Fruit fly (Drosophila melanogaster) whole organism, pupa: ENCODE results near the gene Lectin-galC1.

Experiments
- CG10348 ChIP-seq: fragments of 200-800 bp; sonication (Bioruptor generic); IDR thresholded peaks from 2 replicates; pipeline ENCODE4 v1.3.6; 2022; ENCODE audit warnings: missing biosample characterization, missing genetic modification characterization
- CG12605 ChIP-seq: fragments of 200-800 bp; sonication (Bioruptor generic); IDR thresholded peaks from 2 replicates; pipeline ENCODE4 v1.3.6; 2022; ENCODE audit warnings: missing biosample characterization, missing genetic modification characterization
- CG13204 ChIP-seq: fragments of 200-800 bp; sonication (Bioruptor generic); optimal IDR thresholded peaks from 2 replicates; lab custom pipeline; 2018; ENCODE audit warnings: missing biosample characterization, mild to moderate bottlenecking, missing genetic modification characterization, moderate library complexity
- CG14655 ChIP-seq: fragments of 200-800 bp; sonication (Bioruptor generic); optimal IDR thresholded peaks from 3 replicates; lab custom pipeline; 2017; ENCODE audit warnings: mild to moderate bottlenecking, missing biosample characterization, missing genetic modification reagents, missing genetic modification characterization
- CG15710 ChIP-seq: fragments of 200-800 bp; sonication (Bioruptor generic); optimal IDR thresholded peaks from 2 replicates; lab custom pipeline; 2018; ENCODE audit warnings: missing biosample characterization, mild to moderate bottlenecking, missing genetic modification characterization, moderate library complexity
- CG17806 ChIP-seq: fragments of 200-800 bp; sonication (Bioruptor generic); optimal IDR thresholded peaks from 2 replicates; lab custom pipeline; 2018; ENCODE audit warnings: missing biosample characterization, mild to moderate bottlenecking, missing genetic modification characterization, moderate library complexity
- CG32121 ChIP-seq: fragments of 200-800 bp; sonication (Bioruptor generic); IDR thresholded peaks from 2 replicates; pipeline ENCODE4 v1.3.6; 2022; ENCODE audit warnings: missing biosample characterization, missing genetic modification characterization
- CG34367 ChIP-seq: fragments of 200-800 bp; sonication (Bioruptor generic); optimal IDR thresholded peaks from 2 replicates; lab custom pipeline; 2018; ENCODE audit warnings: missing biosample characterization, mild to moderate bottlenecking, missing genetic modification characterization
- CG4496 ChIP-seq: fragments of 200-800 bp; sonication (Bioruptor generic); IDR thresholded peaks from 3 replicates; pipeline ENCODE4 v1.3.6; 2022; ENCODE audit warnings: missing biosample characterization, missing genetic modification characterization
- CG8159 ChIP-seq: fragments of 200-800 bp; sonication (Bioruptor generic); optimal IDR thresholded peaks from 3 replicates; lab custom pipeline; 2018; ENCODE audit warnings: missing biosample characterization, mild to moderate bottlenecking, missing genetic modification characterization, moderate library complexity
- CG8301 ChIP-seq: fragments of 200-800 bp; sonication (Bioruptor generic); optimal IDR thresholded peaks from 2 replicates; lab custom pipeline; 2018; ENCODE audit warnings: missing biosample characterization, mild to moderate bottlenecking, missing genetic modification characterization
- CG9948 ChIP-seq: fragments of 200-800 bp; sonication (Bioruptor generic); optimal IDR thresholded peaks from 2 replicates; lab custom pipeline; 2018; ENCODE audit warnings: missing biosample characterization, mild to moderate bottlenecking, missing genetic modification characterization, moderate library complexity
- D1 ChIP-seq: fragments of 200-800 bp; sonication (Bioruptor generic); optimal IDR thresholded peaks from 2 replicates; lab custom pipeline; 2018; ENCODE audit warnings: missing biosample characterization, mild to moderate bottlenecking, missing genetic modification characterization, moderate library complexity
- EcR ChIP-seq: fragments of 200-800 bp; sonication (Bioruptor generic); optimal IDR thresholded peaks from 3 replicates; lab custom pipeline; 2019; ENCODE audit warnings: missing biosample characterization, missing genetic modification characterization, mild to moderate bottlenecking, moderate library complexity, missing genetic modification reagents
- Ets98B ChIP-seq: fragments of 200-800 bp; sonication (Bioruptor generic); IDR thresholded peaks from 2 replicates; pipeline ENCODE4 v1.3.6; 2022; ENCODE audit warnings: missing biosample characterization, missing genetic modification characterization
- Pif1A ChIP-seq: fragments of 200-800 bp; sonication (Bioruptor generic); optimal IDR thresholded peaks from 3 replicates; lab custom pipeline; 2016; ENCODE audit warnings: missing biosample characterization, missing genetic modification characterization
- Pif1B ChIP-seq: fragments of 200-800 bp; sonication (Bioruptor generic); optimal IDR thresholded peaks from 3 replicates; lab custom pipeline; 2016; ENCODE audit warnings: missing biosample characterization, missing genetic modification characterization
- Snoo ChIP-seq: fragments of 200-800 bp; sonication (Bioruptor generic); optimal IDR thresholded peaks from 3 replicates; lab custom pipeline; 2017; ENCODE audit warnings: missing biosample characterization, mild to moderate bottlenecking, missing genetic modification characterization, inconsistent platforms
- fd96Ca ChIP-seq: fragments of 200-800 bp; sonication (Bioruptor generic); IDR thresholded peaks from 3 replicates; pipeline ENCODE4 v1.3.6; 2022; ENCODE audit warnings: missing biosample characterization, missing genetic modification characterization
- gl ChIP-seq: fragments of 200-800 bp; sonication (Bioruptor generic); optimal IDR thresholded peaks from 2 replicates; lab custom pipeline; 2018; ENCODE audit warnings: missing biosample characterization, mild to moderate bottlenecking, missing genetic modification characterization
- rn ChIP-seq: fragments of 200-800 bp; sonication (Bioruptor generic); IDR thresholded peaks from 2 replicates; pipeline ENCODE4 v1.3.6; 2022; ENCODE audit warnings: missing biosample characterization, missing genetic modification characterization

Lectin-galC1 gene

dm6 chr2L:19421573-19421972 lies 4.3 kb downstream of the Lectin-galC1 start:
- TF ChIP-seq CG12605 (GFP tag; lab: Robert Waterston, UW) (no peak), CG34367 (tag; lab: Kevin White, UChicago) (no peak), Pif1A (GFP tag; lab: Kevin White, UChicago) (no peak), CG17806 (tag; lab: Kevin White, UChicago) (no peak), CG4496 (no peak), Ets98B (GFP tag; lab: Robert Waterston, UW) (no peak), gl (no peak), Snoo (tag; lab: Kevin White, UChicago) (no peak), CG9948 (tag; lab: Kevin White, UChicago) (no peak), rn (no peak)

- TF ChIP-seq CG32121 (GFP tag; lab: Robert Waterston, UW) (no peak), fd96Ca (GFP tag; lab: Robert Waterston, UW) (no peak), CG8301 (no peak)
Measured at dm6 chr2L:19422642-19423041, 5.4 kb downstream of the Lectin-galC1 start.

DNA sequence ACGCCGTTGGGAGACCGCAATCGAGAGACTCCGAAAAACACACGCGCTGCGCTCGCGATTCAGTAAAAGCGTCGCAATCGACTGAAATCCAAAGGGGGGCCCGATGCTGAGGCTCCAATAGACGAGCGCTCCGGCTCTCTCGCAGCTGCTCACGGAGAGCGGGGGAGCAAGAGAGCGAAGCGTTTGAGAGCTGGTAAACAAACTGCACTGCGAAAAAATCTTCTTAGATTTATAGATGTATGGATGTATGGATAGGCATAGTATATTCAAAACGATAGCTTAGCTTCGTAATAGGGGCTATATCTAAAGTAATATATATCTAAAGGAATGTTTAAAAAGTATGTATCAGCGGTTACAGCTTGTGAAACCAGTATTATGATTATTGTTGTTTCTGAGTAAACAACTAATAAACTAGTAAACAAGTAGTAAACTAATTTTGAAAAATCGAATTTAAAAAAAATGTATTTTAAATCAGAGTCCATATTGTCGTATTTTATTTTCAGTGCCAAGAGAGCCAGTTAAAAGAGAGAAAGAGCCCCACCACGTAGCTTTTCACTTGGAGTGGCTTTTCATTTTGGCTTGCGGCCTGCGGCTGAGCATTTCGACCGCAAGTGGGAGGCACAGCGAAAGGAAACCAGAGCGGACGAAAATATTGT lies 6.3 kb downstream of the Lectin-galC1 start, which contains the start of the genes Alp12 and CG13085:
TSS of gene Alp12 (plus strand) at position 584 of the 656 bp plus-strand sequence.
TSS of gene CG13085 (plus strand) at position 584 of the 656 bp plus-strand sequence.
- TF ChIP-seq Pif1B (GFP tag; lab: Kevin White, UChicago) (peak; percentile 95), CG12605 (GFP tag; lab: Robert Waterston, UW) (peak; percentile 87), rn (peak; percentile 91), CG4496 (peak; percentile 96), CG13204 (GFP tag; lab: Kevin White, UChicago) (peak; percentile 74), CG32121 (GFP tag; lab: Robert Waterston, UW) (peak; percentile 97), CG14655 (GFP tag; lab: Kevin White, UChicago) (peak; percentile 100), CG15710 (peak; percentile 94), D1 (peak; percentile 89), fd96Ca (GFP tag; lab: Robert Waterston, UW) (peak; percentile 79), CG8301 (peak; percentile 99), Ets98B (GFP tag; lab: Robert Waterston, UW) (peak; percentile 95), CG8159 (tag; lab: Kevin White, UChicago) (peak; percentile 95), EcR (GFP tag; lab: Kevin White, UChicago) (peak; percentile 18), CG34367 (tag; lab: Kevin White, UChicago) (peak; percentile 93), CG9948 (tag; lab: Kevin White, UChicago) (peak; percentile 97), CG17806 (tag; lab: Kevin White, UChicago) (peak; percentile 93), Snoo (tag; lab: Kevin White, UChicago) (peak; percentile 93), Pif1A (GFP tag; lab: Kevin White, UChicago) (peak; percentile 96), gl (peak; percentile 75), CG10348 (GFP tag; lab: Robert Waterston, UW) (peak; percentile 92)
- TF ChIP-seq, all 21 proteins: peak for 21

- TF ChIP-seq gl (no peak), rn (no peak), CG14655 (GFP tag; lab: Kevin White, UChicago) (no peak), CG32121 (GFP tag; lab: Robert Waterston, UW) (no peak), fd96Ca (GFP tag; lab: Robert Waterston, UW) (0 out of 3 replicates have a peak, but pooled peaks have one; percentile 57), CG15710 (no peak), EcR (GFP tag; lab: Kevin White, UChicago) (peak; percentile 41), CG8301 (peak; percentile 19), CG12605 (GFP tag; lab: Robert Waterston, UW) (no peak), CG8159 (tag; lab: Kevin White, UChicago) (no peak), CG34367 (tag; lab: Kevin White, UChicago) (no peak), CG9948 (tag; lab: Kevin White, UChicago) (no peak), Pif1B (GFP tag; lab: Kevin White, UChicago) (no peak), CG10348 (GFP tag; lab: Robert Waterston, UW) (no peak), Pif1A (GFP tag; lab: Kevin White, UChicago) (no peak), CG17806 (tag; lab: Kevin White, UChicago) (no peak), CG4496 (no peak), Snoo (tag; lab: Kevin White, UChicago) (no peak)
- TF ChIP-seq, all 21 proteins: peak for 3
Measured at dm6 chr2L:19424307-19424902, 7.2 kb downstream of the Lectin-galC1 start.

DNA sequence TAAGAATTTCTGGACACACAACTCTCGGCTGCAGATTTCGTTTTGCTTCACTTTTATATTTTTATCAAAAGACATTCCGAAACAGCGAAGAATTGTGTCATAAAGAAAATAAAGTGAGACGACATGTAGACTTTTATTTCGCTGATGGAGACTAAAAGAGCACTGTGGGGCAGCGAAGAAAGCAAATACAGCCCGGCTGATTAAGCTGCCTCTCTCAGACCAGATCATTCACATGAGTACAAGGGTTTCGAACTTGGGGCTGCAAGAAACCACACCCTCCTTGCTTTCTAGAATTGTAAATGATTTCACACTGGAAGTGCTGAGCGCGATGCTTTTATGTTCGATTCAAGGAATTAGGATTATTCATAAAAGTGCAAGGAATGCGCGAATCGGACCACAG lies 7.9 kb downstream of the Lectin-galC1 start:
- peak; percentile 38; the same call in 1 of the 2 replicates for TF ChIP-seq CG12605 (GFP tag; lab: Robert Waterston, UW)
- TF ChIP-seq gl, result peak; percentile 26
- TF ChIP-seq CG8159 (tag; lab: Kevin White, UChicago), result no peak
- peak; percentile 58 for TF ChIP-seq EcR (GFP tag; lab: Kevin White, UChicago)

DNA sequence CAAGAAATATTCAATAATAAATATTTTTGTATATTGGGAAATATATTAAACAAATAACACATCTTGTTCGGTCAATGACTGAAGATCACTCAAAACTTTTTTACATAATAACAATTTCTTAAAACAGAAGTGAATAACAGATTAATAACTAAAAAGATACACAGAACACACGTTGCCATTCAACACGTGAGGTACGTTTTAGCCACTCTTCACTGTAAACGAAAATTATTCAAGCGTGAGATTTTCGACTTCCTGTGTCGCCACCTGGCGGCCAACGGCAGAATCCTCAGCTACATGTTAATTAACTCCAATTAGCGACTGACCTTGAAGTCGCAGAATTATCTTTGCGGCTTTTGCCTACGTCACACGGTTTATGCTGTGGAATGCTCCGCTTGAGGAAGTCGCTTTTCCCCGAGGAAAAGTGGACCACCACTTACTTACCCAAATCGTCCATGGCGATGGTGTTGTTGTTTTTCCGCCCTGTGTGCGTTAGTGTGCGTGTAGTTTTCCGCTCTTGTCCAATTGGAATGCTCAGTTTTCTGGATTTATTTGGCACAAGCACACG lies 8.6 kb downstream of the Lectin-galC1 start:
- TF ChIP-seq CG4496 (peak; percentile 68; the same call in 2 of the 3 replicates), CG10348 (GFP tag; lab: Robert Waterston, UW) (no peak), CG17806 (tag; lab: Kevin White, UChicago) (peak; percentile 54), CG34367 (tag; lab: Kevin White, UChicago) (peak; percentile 39), fd96Ca (GFP tag; lab: Robert Waterston, UW) (no peak; the same call in 2 of the 3 replicates), CG9948 (tag; lab: Kevin White, UChicago) (peak; percentile 36), CG14655 (GFP tag; lab: Kevin White, UChicago) (peak; percentile 45), rn (no peak), Pif1B (GFP tag; lab: Kevin White, UChicago) (peak; percentile 5), CG32121 (GFP tag; lab: Robert Waterston, UW) (no peak), CG12605 (GFP tag; lab: Robert Waterston, UW) (no peak), CG8301 (peak; percentile 23), D1 (peak; percentile 15), CG13204 (GFP tag; lab: Kevin White, UChicago) (no peak), CG15710 (peak; percentile 32), Pif1A (GFP tag; lab: Kevin White, UChicago) (peak; percentile 37), EcR (GFP tag; lab: Kevin White, UChicago) (no peak), Snoo (tag; lab: Kevin White, UChicago) (peak; percentile 55), Ets98B (GFP tag; lab: Robert Waterston, UW) (peak; percentile 39; the same call in 1 of the 2 replicates), gl (no peak), CG8159 (tag; lab: Kevin White, UChicago) (peak; percentile 48)
- TF ChIP-seq, all 21 proteins: peak for 13
